Worm (Caenorhabditis elegans): ENCODE data around the gene let-858.
A peak's percentile ranks its signal among the peaks of the same experiment; 100 is the strongest.

let-858 gene

DNA sequence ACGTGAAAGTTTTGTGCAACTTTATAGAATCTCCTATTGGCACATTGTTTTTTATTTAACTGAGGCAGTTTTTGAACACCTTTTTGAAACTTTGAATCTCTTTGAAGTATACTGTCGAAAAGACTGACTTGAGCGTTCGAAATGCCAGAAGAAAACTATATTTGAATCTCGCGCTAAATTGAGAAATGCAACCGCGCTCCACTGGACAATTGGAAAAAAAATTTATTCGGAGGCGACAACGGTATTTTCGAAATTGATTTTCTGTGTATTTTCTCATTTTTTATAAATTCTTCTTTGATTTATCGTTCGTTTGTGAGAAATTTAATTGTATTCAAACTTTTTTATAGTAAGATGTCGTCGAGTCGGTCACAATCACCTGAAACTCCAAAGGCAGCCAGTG lies at the start of gene let-858:
let-858 (plus strand) TSS at position 348 of the 400 bp plus-strand sequence.
- no peak for TF ChIP-seq flt-1 (GFP tag; IDR thresholded peaks at IDR 0.05)
- no peak for TF ChIP-seq T22C8.4 (GFP tag; IDR thresholded peaks at IDR 0.05)
- no peak for TF ChIP-seq tab-1 (GFP tag; IDR thresholded peaks at IDR 0.05)
- TF ChIP-seq klf-2 (GFP tag; conservative IDR thresholded peaks at IDR 0.05) = no peak
- no peak for TF ChIP-seq med-1 (GFP tag; optimal IDR thresholded peaks at IDR 0.05; ENCODE audit: insufficient read depth)
- TF ChIP-seq ref-1 (GFP tag; conservative IDR thresholded peaks at IDR 0.05) = no peak
- TF ChIP-seq ztf-29 (GFP tag; IDR thresholded peaks at IDR 0.05) = no peak
- TF ChIP-seq ztf-23 (GFP tag; IDR thresholded peaks at IDR 0.05) = no peak
- no peak for TF ChIP-seq cog-1 (tag; optimal IDR thresholded peaks at IDR 0.05)

DNA sequence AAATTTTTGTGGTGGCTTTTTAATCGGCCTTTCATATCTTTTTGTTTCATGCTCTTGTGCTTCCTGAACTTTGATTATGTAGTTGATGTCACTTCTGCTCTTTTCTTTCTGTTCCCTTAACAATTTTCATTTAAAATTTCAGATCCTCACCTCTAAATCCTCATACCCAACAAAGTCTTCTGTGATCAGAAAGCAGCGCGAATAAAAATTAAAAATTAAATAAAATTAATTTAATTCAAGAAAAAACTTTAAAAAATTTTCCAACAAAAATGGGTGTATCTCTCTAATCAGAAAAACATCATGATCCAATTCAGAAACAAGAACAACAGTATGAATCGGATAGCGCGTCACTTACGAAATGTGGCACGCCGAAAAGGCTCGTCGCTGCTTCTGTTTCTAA lies 46.9 kb upstream of the let-858 start, which contains the start of gene ptp-3:
ptp-3 (plus strand) TSS at position 301 of the 400 bp plus-strand sequence.
- TF ChIP-seq ztf-29 (GFP tag; IDR thresholded peaks at IDR 0.05) (no peak), T22C8.4 (GFP tag; IDR thresholded peaks at IDR 0.05) (no peak), ref-1 (GFP tag; conservative IDR thresholded peaks at IDR 0.05) (no peak), flt-1 (GFP tag; IDR thresholded peaks at IDR 0.05) (no peak), med-1 (GFP tag; optimal IDR thresholded peaks at IDR 0.05; ENCODE audit: insufficient read depth) (no peak), klf-2 (GFP tag; conservative IDR thresholded peaks at IDR 0.05) (no peak), cog-1 (tag; optimal IDR thresholded peaks at IDR 0.05) (no peak), tab-1 (GFP tag; IDR thresholded peaks at IDR 0.05) (no peak), ztf-23 (GFP tag; IDR thresholded peaks at IDR 0.05) (no peak)

DNA sequence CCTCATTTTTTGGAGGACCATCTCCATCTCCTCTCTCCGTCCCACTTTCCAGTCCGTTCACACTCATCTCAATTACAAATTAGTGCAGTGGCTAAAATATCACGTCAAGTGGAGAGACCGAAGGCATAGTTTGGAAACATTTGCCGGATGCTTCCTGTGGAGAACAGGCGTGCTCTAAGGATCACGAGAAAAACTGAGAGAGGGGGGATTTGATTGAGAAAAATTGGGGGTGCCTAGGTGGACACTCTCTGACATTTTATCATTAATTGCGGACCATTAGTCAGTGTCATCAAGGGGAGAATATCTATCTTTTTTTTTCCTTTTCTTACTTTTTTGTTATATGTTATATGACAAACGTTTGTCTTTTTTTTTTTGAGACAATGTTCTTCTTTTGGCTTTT lies 40.2 kb upstream of the let-858 start:
- TF ChIP-seq klf-2 (GFP tag; conservative IDR thresholded peaks at IDR 0.05) (no peak), tab-1 (GFP tag; IDR thresholded peaks at IDR 0.05) (no peak), med-1 (GFP tag; optimal IDR thresholded peaks at IDR 0.05; ENCODE audit: insufficient read depth) (no peak), ref-1 (GFP tag; conservative IDR thresholded peaks at IDR 0.05) (no peak), T22C8.4 (GFP tag; IDR thresholded peaks at IDR 0.05) (no peak), ztf-29 (GFP tag; IDR thresholded peaks at IDR 0.05) (no peak), flt-1 (GFP tag; IDR thresholded peaks at IDR 0.05) (no peak), ztf-23 (GFP tag; IDR thresholded peaks at IDR 0.05) (no peak), cog-1 (tag; optimal IDR thresholded peaks at IDR 0.05) (no peak)

DNA sequence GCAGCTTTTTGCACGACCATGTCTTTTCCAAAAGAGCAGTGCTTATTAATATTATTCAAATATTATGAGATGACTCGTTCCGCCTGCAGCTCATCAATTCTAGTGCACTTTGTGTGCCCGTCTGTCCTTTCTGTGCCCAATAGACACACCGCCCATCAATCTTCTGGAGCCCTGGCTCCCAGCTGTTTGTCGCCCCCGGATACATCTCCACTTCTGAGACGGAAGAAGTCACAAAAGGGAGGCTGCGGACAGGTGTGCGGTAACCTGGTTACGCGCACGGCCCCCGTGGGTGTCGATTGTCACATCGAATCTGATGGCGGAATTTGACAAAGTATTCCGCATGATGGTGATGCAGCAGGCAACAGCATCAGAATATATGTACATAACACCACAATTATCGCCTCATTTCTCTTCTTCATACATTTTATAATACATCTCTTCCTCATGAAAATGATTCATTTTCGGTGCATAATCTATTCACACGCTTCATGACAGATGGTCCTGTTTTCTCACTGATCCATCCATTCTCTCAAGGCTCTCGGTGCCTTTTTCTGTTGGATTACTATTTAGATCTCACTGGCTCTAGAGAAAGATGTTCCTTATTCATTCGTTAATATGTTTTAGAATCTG lies 35.6 kb upstream of the let-858 start:
- no peak for TF ChIP-seq ref-1 (GFP tag; conservative IDR thresholded peaks at IDR 0.05)
- TF ChIP-seq med-1 (GFP tag; optimal IDR thresholded peaks at IDR 0.05; ENCODE audit: insufficient read depth) = no peak
- no peak for TF ChIP-seq ztf-29 (GFP tag; IDR thresholded peaks at IDR 0.05)
- TF ChIP-seq ztf-23 (GFP tag; IDR thresholded peaks at IDR 0.05) = no peak
- no peak for TF ChIP-seq klf-2 (GFP tag; conservative IDR thresholded peaks at IDR 0.05)
- no peak for TF ChIP-seq T22C8.4 (GFP tag; IDR thresholded peaks at IDR 0.05)
- TF ChIP-seq flt-1 (GFP tag; IDR thresholded peaks at IDR 0.05) = no peak

DNA sequence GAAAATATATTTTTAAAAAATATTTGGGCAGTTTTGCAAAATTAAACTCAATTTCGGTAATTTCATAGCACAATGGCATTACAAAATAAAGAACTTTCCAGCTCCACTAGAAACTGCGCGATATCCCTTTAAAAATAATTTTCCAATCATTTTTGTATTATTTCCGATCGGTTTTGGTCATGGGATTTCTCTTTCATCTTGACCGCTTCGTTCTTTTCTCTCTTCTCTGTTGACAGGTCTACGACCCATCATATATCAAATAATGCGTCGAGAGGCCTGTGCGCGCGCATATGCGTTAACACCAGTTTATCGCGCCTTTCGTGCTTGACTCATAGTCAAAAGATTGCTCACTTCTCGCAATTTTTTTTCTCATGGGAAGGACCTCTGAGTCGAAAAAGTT lies 33.6 kb upstream of the let-858 start:
- no peak for TF ChIP-seq ztf-29 (GFP tag; IDR thresholded peaks at IDR 0.05)
- TF ChIP-seq flt-1 (GFP tag; IDR thresholded peaks at IDR 0.05) = no peak
- no peak for TF ChIP-seq ztf-23 (GFP tag; IDR thresholded peaks at IDR 0.05)
- no peak for TF ChIP-seq cog-1 (tag; optimal IDR thresholded peaks at IDR 0.05)
- no peak for TF ChIP-seq T22C8.4 (GFP tag; IDR thresholded peaks at IDR 0.05)
- no peak for TF ChIP-seq ref-1 (GFP tag; conservative IDR thresholded peaks at IDR 0.05)
- TF ChIP-seq tab-1 (GFP tag; IDR thresholded peaks at IDR 0.05) = no peak
- TF ChIP-seq klf-2 (GFP tag; conservative IDR thresholded peaks at IDR 0.05) = no peak
- no peak for TF ChIP-seq med-1 (GFP tag; optimal IDR thresholded peaks at IDR 0.05; ENCODE audit: insufficient read depth)

DNA sequence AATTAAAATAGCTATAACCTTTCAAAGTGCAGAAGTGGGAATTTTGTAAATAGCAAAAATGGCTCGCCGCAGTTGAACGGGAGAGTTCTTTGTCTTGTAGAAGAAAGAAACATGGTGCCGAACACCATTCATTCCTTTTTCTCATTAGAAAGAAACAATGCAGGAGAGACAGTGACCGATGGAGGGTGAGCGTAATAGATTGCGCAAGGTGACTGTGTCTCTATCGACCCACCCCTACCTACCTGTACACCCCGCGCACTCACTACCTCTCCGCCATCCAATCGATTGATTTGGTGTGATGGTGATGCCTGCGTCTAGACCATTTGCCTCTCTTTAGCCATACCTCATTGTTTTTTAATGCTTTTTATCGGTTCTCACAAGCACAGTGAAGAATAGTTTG lies 33.0 kb upstream of the let-858 start:
- TF ChIP-seq klf-2 (GFP tag; conservative IDR thresholded peaks at IDR 0.05) = peak; percentile 37; the same call in 1 of the 2 replicates
- TF ChIP-seq ztf-23 (GFP tag; IDR thresholded peaks at IDR 0.05) = 0 out of 2 replicates have a peak, but pooled peaks have one; percentile 25
- 0 out of 2 replicates have a peak, but pooled peaks have one; percentile 54 for TF ChIP-seq flt-1 (GFP tag; IDR thresholded peaks at IDR 0.05)
- no peak for TF ChIP-seq tab-1 (GFP tag; IDR thresholded peaks at IDR 0.05)
- TF ChIP-seq med-1 (GFP tag; optimal IDR thresholded peaks at IDR 0.05; ENCODE audit: insufficient read depth) = no peak
- TF ChIP-seq T22C8.4 (GFP tag; IDR thresholded peaks at IDR 0.05) = peak; percentile 70

DNA sequence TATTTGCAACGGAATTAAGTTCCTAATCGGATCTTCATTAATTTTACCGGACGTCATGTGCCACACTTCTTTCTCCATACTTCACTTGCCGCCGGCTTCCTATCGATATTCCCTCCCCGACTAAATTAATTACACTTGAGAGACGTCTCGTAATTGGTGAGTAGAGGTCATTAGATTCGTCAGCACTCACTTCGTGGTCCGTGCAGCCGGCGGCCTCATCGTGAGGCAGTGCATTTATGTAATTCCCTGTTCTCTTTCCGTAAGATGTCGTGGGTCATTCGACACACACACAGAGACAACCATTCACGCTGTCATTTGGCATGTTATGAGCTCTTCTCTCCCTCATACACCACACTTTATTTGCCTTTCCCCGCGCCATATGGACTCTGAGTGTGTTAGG lies 31.6 kb upstream of the let-858 start:
- peak; percentile 26 for TF ChIP-seq cog-1 (tag; optimal IDR thresholded peaks at IDR 0.05)
- no peak for TF ChIP-seq ref-1 (GFP tag; conservative IDR thresholded peaks at IDR 0.05)
- TF ChIP-seq ztf-29 (GFP tag; IDR thresholded peaks at IDR 0.05) = 0 out of 2 replicates have a peak, but pooled peaks have one; percentile 13

DNA sequence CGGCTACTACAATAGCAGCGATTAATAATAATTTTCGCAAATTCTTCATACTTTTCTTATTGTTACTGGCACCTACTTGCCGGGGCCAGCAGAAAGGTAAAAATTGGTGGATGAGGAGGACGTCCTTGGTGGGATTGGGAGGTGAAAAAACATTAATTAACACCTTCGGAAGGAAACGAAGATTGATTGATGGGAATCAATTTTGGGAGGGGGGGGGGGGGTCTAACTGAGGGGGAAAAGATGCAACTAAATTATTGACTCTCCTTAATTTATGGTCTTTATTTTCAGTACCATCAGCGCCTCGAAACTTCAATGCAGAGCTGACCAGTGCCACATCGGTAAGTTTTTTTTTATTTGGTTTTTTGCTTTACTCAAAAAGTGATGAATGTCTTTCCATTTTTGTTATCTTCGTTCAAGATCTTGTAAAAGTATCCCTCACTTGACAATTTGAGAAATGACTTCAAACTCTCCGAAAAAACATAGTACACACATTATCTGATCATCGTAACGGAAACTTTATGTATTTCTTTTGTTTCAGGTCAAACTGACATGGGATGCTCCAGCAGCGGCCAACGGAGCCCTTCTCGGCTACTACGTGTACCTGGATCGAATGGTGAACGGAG lies 28.5 kb upstream of the let-858 start:
- no peak for TF ChIP-seq ztf-23 (GFP tag; IDR thresholded peaks at IDR 0.05)
- TF ChIP-seq flt-1 (GFP tag; IDR thresholded peaks at IDR 0.05) = no peak
- TF ChIP-seq tab-1 (GFP tag; IDR thresholded peaks at IDR 0.05) = no peak
- TF ChIP-seq ztf-29 (GFP tag; IDR thresholded peaks at IDR 0.05) = no peak
- no peak for TF ChIP-seq klf-2 (GFP tag; conservative IDR thresholded peaks at IDR 0.05)
- TF ChIP-seq T22C8.4 (GFP tag; IDR thresholded peaks at IDR 0.05) = no peak
- TF ChIP-seq cog-1 (tag; optimal IDR thresholded peaks at IDR 0.05) = no peak
- no peak for TF ChIP-seq ref-1 (GFP tag; conservative IDR thresholded peaks at IDR 0.05)
- no peak for TF ChIP-seq med-1 (GFP tag; optimal IDR thresholded peaks at IDR 0.05; ENCODE audit: insufficient read depth)

DNA sequence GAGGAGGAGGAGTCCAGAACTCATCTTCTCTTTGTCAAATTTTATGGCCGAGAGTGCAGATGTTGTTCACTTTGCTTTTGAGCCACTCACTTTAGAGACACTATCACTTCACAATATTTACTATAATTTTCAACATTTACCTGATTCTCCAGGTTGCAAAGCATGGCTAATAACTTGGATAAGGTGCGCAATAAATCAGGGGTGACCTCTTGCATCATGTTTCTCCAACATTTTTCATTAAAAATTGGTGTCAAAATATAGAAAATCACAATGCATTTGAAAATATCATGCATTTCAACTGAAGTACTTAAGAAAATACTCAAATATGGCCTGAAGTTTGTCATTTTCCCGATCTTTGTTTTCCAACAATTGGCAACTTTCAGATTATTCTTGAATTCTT lies 26.6 kb upstream of the let-858 start:
- TF ChIP-seq klf-2 (GFP tag; conservative IDR thresholded peaks at IDR 0.05) (no peak), ref-1 (GFP tag; conservative IDR thresholded peaks at IDR 0.05) (no peak), ztf-23 (GFP tag; IDR thresholded peaks at IDR 0.05) (no peak)

DNA sequence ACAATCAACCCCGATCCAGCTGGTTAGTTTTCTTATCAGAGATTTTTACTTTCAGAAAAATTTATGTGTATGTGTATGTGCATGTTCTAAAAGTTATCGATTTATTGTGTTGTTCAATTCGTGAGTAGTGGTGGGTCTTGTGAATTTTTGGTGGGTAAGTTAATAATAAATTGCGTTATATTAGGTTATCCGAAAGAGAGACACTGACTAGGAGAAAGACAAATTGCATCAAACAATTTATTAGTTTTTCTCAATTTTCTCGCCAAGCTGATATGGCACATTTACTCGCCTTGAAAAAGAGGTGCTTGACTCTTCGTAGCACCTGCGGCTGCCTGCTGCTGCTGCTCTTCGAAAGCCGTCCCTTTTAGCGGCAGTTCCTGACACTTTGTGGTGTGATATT lies 23.1 kb upstream of the let-858 start:
- TF ChIP-seq ztf-29 (GFP tag; IDR thresholded peaks at IDR 0.05) (no peak), ztf-23 (GFP tag; IDR thresholded peaks at IDR 0.05) (no peak), klf-2 (GFP tag; conservative IDR thresholded peaks at IDR 0.05) (no peak), cog-1 (tag; optimal IDR thresholded peaks at IDR 0.05) (no peak), ref-1 (GFP tag; conservative IDR thresholded peaks at IDR 0.05) (no peak), T22C8.4 (GFP tag; IDR thresholded peaks at IDR 0.05) (no peak), flt-1 (GFP tag; IDR thresholded peaks at IDR 0.05) (no peak)
